Fruit fly (Drosophila melanogaster) whole organism, embryonic: ENCODE measurements around the gene CG6652.

Experiments used
- B-H2 ChIP-seq: fragments of 200-800 bp; sonication (Bioruptor generic); optimal IDR thresholded peaks from 2 replicates; lab custom pipeline; 2018; ENCODE audit warnings: missing biosample characterization, mild to moderate bottlenecking, missing genetic modification characterization
- CG12391 ChIP-seq: fragments of 200-800 bp; sonication (Bioruptor generic); optimal IDR thresholded peaks from 3 replicates; lab custom pipeline; 2018; ENCODE audit warnings: missing biosample characterization, mild to moderate bottlenecking, missing genetic modification characterization, moderate library complexity
- CG12769 ChIP-seq: fragments of 200-800 bp; sonication (Bioruptor generic); optimal IDR thresholded peaks from 2 replicates; lab custom pipeline; 2019; ENCODE audit warnings: missing biosample characterization, mild to moderate bottlenecking, missing genetic modification characterization, moderate library complexity
- CG12942 ChIP-seq: fragments of 200-800 bp; sonication (Bioruptor generic); optimal IDR thresholded peaks from 3 replicates; lab custom pipeline; 2016; ENCODE audit warnings: missing biosample characterization, missing genetic modification characterization
- CG13296 ChIP-seq: fragments of 200-800 bp; sonication (Bioruptor generic); optimal IDR thresholded peaks from 3 replicates; lab custom pipeline; 2018; ENCODE audit warnings: missing biosample characterization, mild to moderate bottlenecking, missing genetic modification characterization
- CG17385 ChIP-seq: fragments of 200-800 bp; sonication (Bioruptor generic); optimal IDR thresholded peaks from 3 replicates; lab custom pipeline; 2018; ENCODE audit warnings: missing biosample characterization, mild to moderate bottlenecking, missing genetic modification characterization
- CG18476 ChIP-seq: fragments of 200-800 bp; sonication (Bioruptor generic); optimal IDR thresholded peaks from 2 replicates; lab custom pipeline; 2016; ENCODE audit warnings: missing biosample characterization, mild to moderate bottlenecking, missing genetic modification characterization
- CG30403 ChIP-seq: fragments of 200-800 bp; sonication (Bioruptor generic); optimal IDR thresholded peaks from 3 replicates; lab custom pipeline; 2016; ENCODE audit warnings: missing biosample characterization, missing genetic modification characterization
- CG32772 ChIP-seq: fragments of 200-800 bp; sonication (Bioruptor generic); IDR thresholded peaks from 2 replicates; pipeline ENCODE4 v1.3.6; 2022; ENCODE audit warnings: missing biosample characterization, missing genetic modification characterization
- CG4707 ChIP-seq: fragments of 200-800 bp; sonication (Bioruptor generic); optimal IDR thresholded peaks from 2 replicates; lab custom pipeline; 2018; ENCODE audit warnings: missing biosample characterization, mild to moderate bottlenecking, missing genetic modification characterization, moderate library complexity
- CG5953 ChIP-seq: fragments of 200-800 bp; sonication (Bioruptor generic); IDR thresholded peaks from 2 replicates; pipeline ENCODE4 v1.3.6; 2022; ENCODE audit warnings: missing biosample characterization, missing genetic modification characterization
- CG6254 ChIP-seq: fragments of 200-800 bp; sonication (Bioruptor generic); optimal IDR thresholded peaks from 3 replicates; lab custom pipeline; 2017; ENCODE audit warnings: mild to moderate bottlenecking, missing biosample characterization, missing genetic modification reagents, missing genetic modification characterization
- CG6813 ChIP-seq: fragments of 200-800 bp; sonication (Bioruptor generic); optimal IDR thresholded peaks from 2 replicates; lab custom pipeline; 2017; ENCODE audit warnings: missing biosample characterization, missing genetic modification characterization, mild to moderate bottlenecking, moderate library complexity, missing genetic modification reagents
- CG7357 ChIP-seq: fragments of 200-800 bp; sonication (Bioruptor generic); IDR thresholded peaks from 3 replicates; pipeline ENCODE4 v1.3.6; 2022; ENCODE audit warnings: missing biosample characterization, missing genetic modification characterization
- CG7987 ChIP-seq: fragments of 200-800 bp; sonication (Bioruptor generic); optimal IDR thresholded peaks from 2 replicates; lab custom pipeline; 2018; ENCODE audit warnings: missing biosample characterization, mild to moderate bottlenecking, missing genetic modification characterization, moderate library complexity
- CG8290 ChIP-seq, 3 experiments: fragments of 200-800 bp; sonication (Bioruptor generic); optimal IDR thresholded peaks; 2 replicates each; lab custom pipeline; 2016 to 2019; ENCODE audit warnings: missing biosample characterization in 3 of 3, missing genetic modification characterization in 3 of 3, mild to moderate bottlenecking in 2 of 3, moderate library complexity in 1 of 3
- CG8924 ChIP-seq: fragments of 200-800 bp; optimal IDR thresholded peaks from 3 replicates; lab custom pipeline; 2019; ENCODE audit warnings: missing biosample characterization, mild to moderate bottlenecking, missing genetic modification characterization, moderate library complexity
- CG9817 ChIP-seq: fragments of 200-800 bp; sonication (Bioruptor generic); optimal IDR thresholded peaks from 2 replicates; lab custom pipeline; 2018; ENCODE audit warnings: missing biosample characterization, mild to moderate bottlenecking, missing genetic modification characterization, moderate library complexity
- CoRest ChIP-seq: fragments of 200-800 bp; sonication (Bioruptor generic); optimal IDR thresholded peaks from 3 replicates; lab custom pipeline; 2018; ENCODE audit warnings: missing biosample characterization, mild to moderate bottlenecking, missing genetic modification characterization, moderate library complexity
- Fer1 ChIP-seq: fragments of 200-800 bp; sonication (Bioruptor generic); optimal IDR thresholded peaks from 2 replicates; lab custom pipeline; 2017; ENCODE audit warnings: missing biosample characterization, mild to moderate bottlenecking, missing genetic modification characterization
- GATAe ChIP-seq: fragments of 200-800 bp; sonication (Bioruptor generic); conservative IDR thresholded peaks from 2 replicates; pipeline ENCODE4 v1.3.6; 2022; ENCODE audit warnings: missing biosample characterization, missing genetic modification characterization
- Med ChIP-seq: fragments of 200-800 bp; sonication (Bioruptor generic); peaks from one replicate; lab custom pipeline; 2016; ENCODE audit warnings: missing biosample characterization, missing genetic modification characterization, mild to moderate bottlenecking, inconsistent platforms, moderate library complexity
- Meics ChIP-seq: fragments of 200-800 bp; sonication (Bioruptor generic); optimal IDR thresholded peaks from 2 replicates; lab custom pipeline; 2017; ENCODE audit warnings: missing biosample characterization, mild to moderate bottlenecking, missing genetic modification characterization
- Nf-YB ChIP-seq: fragments of 200-800 bp; sonication (Bioruptor generic); optimal IDR thresholded peaks from 3 replicates; lab custom pipeline; 2019; ENCODE audit warnings: missing biosample characterization, mild to moderate bottlenecking, missing genetic modification characterization, moderate library complexity
- PHDP ChIP-seq: fragments of 200-800 bp; sonication (Bioruptor generic); optimal IDR thresholded peaks from 3 replicates; lab custom pipeline; 2018; ENCODE audit warnings: missing biosample characterization, mild to moderate bottlenecking, missing genetic modification characterization, moderate library complexity
- Sry-δ ChIP-seq: fragments of 200-800 bp; sonication (Bioruptor generic); optimal IDR thresholded peaks from 2 replicates; lab custom pipeline; 2016; ENCODE audit warnings: missing biosample characterization, missing genetic modification characterization
- aop ChIP-seq: fragments of 200-800 bp; sonication (Bioruptor generic); IDR thresholded peaks from 2 replicates; pipeline ENCODE4 v1.3.6; 2022; ENCODE audit warnings: missing biosample characterization, missing genetic modification characterization
- ash1 ChIP-seq: fragments of 200-800 bp; sonication (Bioruptor generic); optimal IDR thresholded peaks from 2 replicates; lab custom pipeline; 2018; ENCODE audit warnings: missing biosample characterization, mild to moderate bottlenecking, missing genetic modification characterization
- bcd ChIP-seq: fragments of 200-800 bp; sonication (Bioruptor generic); optimal IDR thresholded peaks from 2 replicates; lab custom pipeline; 2017; ENCODE audit warnings: missing biosample characterization, mild to moderate bottlenecking, missing genetic modification characterization
- bigmax ChIP-seq: fragments of 200-800 bp; sonication (Bioruptor generic); optimal IDR thresholded peaks from 2 replicates; lab custom pipeline; 2018; ENCODE audit warnings: missing biosample characterization, mild to moderate bottlenecking, missing genetic modification characterization
- cas ChIP-seq: fragments of 200-800 bp; sonication (Bioruptor generic); IDR thresholded peaks from 2 replicates; pipeline ENCODE4 v1.3.6; 2022; ENCODE audit warnings: missing biosample characterization, missing genetic modification characterization
- chinmo ChIP-seq: fragments of 200-800 bp; sonication (Bioruptor generic); IDR thresholded peaks from 4 replicates; pipeline ENCODE4 v1.3.6; 2022; ENCODE audit warnings: missing biosample characterization, missing genetic modification characterization; ENCODE audit not compliant: partially characterized antibody
- chn ChIP-seq: fragments of 200-800 bp; sonication (Bioruptor generic); optimal IDR thresholded peaks from 2 replicates; lab custom pipeline; 2016; ENCODE audit warnings: missing biosample characterization, missing genetic modification characterization
- dmrt11E ChIP-seq: fragments of 200-800 bp; sonication (Bioruptor generic); optimal IDR thresholded peaks from 3 replicates; lab custom pipeline; 2018; ENCODE audit warnings: missing biosample characterization, mild to moderate bottlenecking, missing genetic modification characterization, moderate library complexity
- dpn ChIP-seq, 2 experiments: fragments of 200-800 bp; sonication (Bioruptor generic); optimal IDR thresholded peaks; 3 replicates each; lab custom pipeline; 2016; ENCODE audit warnings: missing biosample characterization in 2 of 2, missing genetic modification characterization in 2 of 2
- exex ChIP-seq: fragments of 200-800 bp; sonication (Bioruptor generic); optimal IDR thresholded peaks from 4 replicates; lab custom pipeline; 2018; ENCODE audit warnings: missing biosample characterization, mild to moderate bottlenecking, missing genetic modification characterization, moderate library complexity
- fd3F ChIP-seq: fragments of 200-800 bp; sonication (Bioruptor generic); optimal IDR thresholded peaks from 2 replicates; lab custom pipeline; 2018; ENCODE audit warnings: missing biosample characterization, mild to moderate bottlenecking, missing genetic modification characterization, moderate library complexity
- fru ChIP-seq: fragments of >200 bp; optimal IDR thresholded peaks from 2 replicates; lab custom pipeline; 2017
- gt ChIP-seq: fragments of 200-800 bp; sonication (Bioruptor generic); IDR thresholded peaks from 2 replicates; pipeline ENCODE4 v1.3.6; 2022; ENCODE audit warnings: missing biosample characterization, missing genetic modification characterization
- jigr1 ChIP-seq: fragments of 200-800 bp; sonication (Bioruptor generic); IDR thresholded peaks from 3 replicates; pipeline ENCODE4 v1.3.6; 2022; ENCODE audit warnings: missing biosample characterization, missing genetic modification characterization
- nau ChIP-seq: fragments of 200-800 bp; sonication (Bioruptor generic); optimal IDR thresholded peaks from 3 replicates; lab custom pipeline; 2017; ENCODE audit warnings: missing biosample characterization, mild to moderate bottlenecking, missing genetic modification characterization, missing genetic modification reagents
- nom ChIP-seq: fragments of 200-800 bp; sonication (Bioruptor generic); optimal IDR thresholded peaks from 2 replicates; lab custom pipeline; 2017; ENCODE audit warnings: missing biosample characterization, missing genetic modification characterization, mild to moderate bottlenecking, moderate library complexity, missing genetic modification reagents
- pita ChIP-seq: fragments of 200-800 bp; sonication (Bioruptor generic); optimal IDR thresholded peaks from 2 replicates; lab custom pipeline; 2017; ENCODE audit warnings: missing biosample characterization, mild to moderate bottlenecking, missing genetic modification characterization
- prd ChIP-seq, 3 experiments: fragments of >200 bp in 2 of 3; fragments of 200-800 bp in 1 of 3; sonication (Bioruptor generic) in 1 of 3; optimal IDR thresholded peaks in 2 of 3; IDR thresholded peaks in 1 of 3; 2 replicates in 2 of 3; 3 replicates in 1 of 3; pipeline versions ENCODE4 v1.3.6 to Lab custom; 2017 to 2022; ENCODE audit warnings: missing biosample characterization in 1 of 3, missing genetic modification characterization in 1 of 3
- sd ChIP-seq: fragments of 200-800 bp; sonication (Bioruptor generic); optimal IDR thresholded peaks from 3 replicates; lab custom pipeline; 2018; ENCODE audit warnings: missing biosample characterization, mild to moderate bottlenecking, missing genetic modification characterization, moderate library complexity
- sens-2 ChIP-seq: fragments of 200-800 bp; sonication (Bioruptor generic); IDR thresholded peaks from 2 replicates; pipeline ENCODE4 v1.3.6; 2022; ENCODE audit warnings: missing biosample characterization, missing genetic modification characterization
- slbo ChIP-seq: fragments of 200-800 bp; sonication (Bioruptor generic); IDR thresholded peaks from 2 replicates; pipeline ENCODE4 v1.3.6; 2022; ENCODE audit warnings: missing biosample characterization, missing genetic modification characterization
- tap ChIP-seq: fragments of 200-800 bp; optimal IDR thresholded peaks from 3 replicates; lab custom pipeline; 2019; ENCODE audit warnings: missing biosample characterization, mild to moderate bottlenecking, missing genetic modification characterization, moderate library complexity
- wek ChIP-seq: fragments of 200-800 bp; sonication (Bioruptor generic); optimal IDR thresholded peaks from 3 replicates; lab custom pipeline; 2018; ENCODE audit warnings: missing biosample characterization, mild to moderate bottlenecking, missing genetic modification characterization, moderate library complexity
- zfh2 ChIP-seq: fragments of 200-800 bp; sonication (Bioruptor generic); optimal IDR thresholded peaks from 2 replicates; lab custom pipeline; 2016; ENCODE audit warnings: missing biosample characterization, missing genetic modification characterization

The CG6652 gene

dm6 chr3L:17006250-17006693, 16.4 kb downstream of the CG6652 start (continued):
- TF ChIP-seq chinmo (GFP tag; lab: Robert Waterston, UW) = no peak
- no peak for TF ChIP-seq aop (GFP tag; lab: Robert Waterston, UW)
- no peak for TF ChIP-seq sd (tag; lab: Kevin White, UChicago)
- TF ChIP-seq Fer1 = peak; percentile 9
- no peak for TF ChIP-seq prd (optimal IDR thresholded peaks at IDR 0.05; lab: Kevin White, UChicago)
- 0 out of 3 replicates have a peak, but pooled peaks have one; percentile 21 for TF ChIP-seq prd (GFP tag; IDR thresholded peaks at IDR 0.05; lab: Robert Waterston, UW)
- peak; percentile 53 for TF ChIP-seq slbo (GFP tag; lab: Robert Waterston, UW)
- TF ChIP-seq CG8924 (tag; lab: Kevin White, UChicago) = no peak
- no peak for TF ChIP-seq CG4707 (GFP tag; lab: Kevin White, UChicago)
- TF ChIP-seq zfh2 (GFP tag; lab: Kevin White, UChicago) = no peak
- no peak for TF ChIP-seq CG7357 (GFP tag; lab: Robert Waterston, UW)
- peak; percentile 39 for TF ChIP-seq exex (tag; lab: Kevin White, UChicago)
- no peak for TF ChIP-seq jigr1 (GFP tag; lab: Robert Waterston, UW)
- no peak for TF ChIP-seq CG9817 (tag; lab: Kevin White, UChicago)
- no peak for TF ChIP-seq CoRest (tag; lab: Kevin White, UChicago)
- peak; percentile 79 for TF ChIP-seq Med (GFP tag; lab: Kevin White, UChicago)
- TF ChIP-seq B-H2 = peak; percentile 39
- peak; percentile 34 for TF ChIP-seq CG13296 (GFP tag; lab: Kevin White, UChicago)
- no peak for TF ChIP-seq pita (GFP tag; lab: Kevin White, UChicago)
- TF ChIP-seq CG12391 = no peak
- no peak for TF ChIP-seq CG12769
- TF ChIP-seq PHDP (tag; lab: Kevin White, UChicago) = no peak
- no peak for TF ChIP-seq Sry-δ
- TF ChIP-seq Nf-YB (GFP tag; lab: Kevin White, UChicago) = no peak
- no peak for TF ChIP-seq CG17385
- TF ChIP-seq fd3F = no peak
- 0 out of 2 replicates have a peak, but pooled peaks have one; percentile 25 for TF ChIP-seq cas (GFP tag; lab: Robert Waterston, UW)
- no peak for TF ChIP-seq CG30403 (GFP tag; lab: Kevin White, UChicago)
- TF ChIP-seq sens-2 (GFP tag; lab: Robert Waterston, UW) = no peak
- no peak for TF ChIP-seq bigmax (GFP tag; lab: Kevin White, UChicago)
- no peak for TF ChIP-seq CG5953
- no peak for TF ChIP-seq Meics (GFP tag; lab: Kevin White, UChicago)
- TF ChIP-seq tap = no peak
- no peak for TF ChIP-seq gt
- no peak for TF ChIP-seq bcd (GFP tag; lab: Kevin White, UChicago)
- no peak for TF ChIP-seq dmrt11E (tag; lab: Kevin White, UChicago)
- TF ChIP-seq ash1 (GFP tag; lab: Kevin White, UChicago) = no peak
- no peak for TF ChIP-seq CG32772 (GFP tag; lab: Robert Waterston, UW)
- peak; percentile 40 for TF ChIP-seq CG7987 (GFP tag; lab: Kevin White, UChicago)
- no peak for TF ChIP-seq GATAe
- peak; percentile 9 for TF ChIP-seq wek (GFP tag; lab: Kevin White, UChicago)
- TF ChIP-seq CG12942 (GFP tag; lab: Kevin White, UChicago) = no peak
- peak; percentile 15 for TF ChIP-seq CG6813 (GFP tag; lab: Kevin White, UChicago)
- TF ChIP-seq dpn (GFP tag; optimal IDR thresholded peaks at IDR 0.05; lab: Kevin White, UChicago) = no peak
- no peak for TF ChIP-seq nau (GFP tag; lab: Kevin White, UChicago)
- TF ChIP-seq fru (lab: Kevin White, UChicago) = no peak
- TF ChIP-seq nom (GFP tag; lab: Kevin White, UChicago) = no peak
- no peak for TF ChIP-seq chn (GFP tag; lab: Kevin White, UChicago)
- TF ChIP-seq CG6254 = no peak
- TF ChIP-seq CG18476 (GFP tag; lab: Kevin White, UChicago) = no peak
- TF ChIP-seq CG8290 (GFP tag; optimal IDR thresholded peaks at IDR 0.05; lab: Kevin White, UChicago) = no peak
- TF ChIP-seq CG8290 (tag; optimal IDR thresholded peaks at IDR 0.05; lab: Kevin White, UChicago) = peak in 1 of 2 experiments; percentile 21
